Fruit fly (Drosophila melanogaster) Kc167 (cell line): ENCODE results near the gene CG43737.

Experiments used
- Myc ChIP-seq: fragments of >200 bp; optimal IDR thresholded peaks from 2 replicates; lab custom pipeline; 2017; ENCODE audit warnings: missing external identifiers
- Sin3A ChIP-seq: fragments of >200 bp; optimal IDR thresholded peaks from 2 replicates; lab custom pipeline; 2018; ENCODE audit warnings: missing external identifiers
- h ChIP-seq: fragments of >200 bp; optimal IDR thresholded peaks from 3 replicates; lab custom pipeline; 2018; ENCODE audit warnings: missing external identifiers
- insv ChIP-seq: fragments of >200 bp; optimal IDR thresholded peaks from 3 replicates; lab custom pipeline; 2018; ENCODE audit warnings: missing external identifiers
- psq ChIP-seq: fragments of >200 bp; optimal IDR thresholded peaks from 2 replicates; lab custom pipeline; 2017; ENCODE audit warnings: missing external identifiers
- ttk ChIP-seq: sonication (Bioruptor generic); optimal IDR thresholded peaks from 2 replicates; lab custom pipeline; 2017; ENCODE audit warnings: missing external identifiers

CG43737 gene

dm6 chrX:15162068-15162467, 13.2 kb upstream of the CG43737 start:
- TF ChIP-seq h (lab: Kevin White, UChicago) = no peak
- no peak for TF ChIP-seq psq (lab: Kevin White, UChicago)
- TF ChIP-seq Myc (lab: Kevin White, UChicago) = no peak
- no peak for TF ChIP-seq insv (lab: Kevin White, UChicago)
- TF ChIP-seq ttk = no peak
- TF ChIP-seq Sin3A (lab: Kevin White, UChicago) = no peak

dm6 chrX:15162941-15163340, 12.3 kb upstream of the CG43737 start, which contains the start of gene CG9095:
Gene CG9095 (minus strand): TSS chrX:15163225.
- TF ChIP-seq insv (lab: Kevin White, UChicago) (no peak), Myc (lab: Kevin White, UChicago) (no peak), Sin3A (lab: Kevin White, UChicago) (no peak), ttk (no peak), psq (lab: Kevin White, UChicago) (no peak), h (lab: Kevin White, UChicago) (no peak)

dm6 chrX:15163395-15163794, 11.8 kb upstream of the CG43737 start:
- TF ChIP-seq h (lab: Kevin White, UChicago) = no peak
- no peak for TF ChIP-seq Sin3A (lab: Kevin White, UChicago)
- TF ChIP-seq Myc (lab: Kevin White, UChicago) = no peak
- no peak for TF ChIP-seq ttk
- no peak for TF ChIP-seq psq (lab: Kevin White, UChicago)
- no peak for TF ChIP-seq insv (lab: Kevin White, UChicago)

dm6 chrX:15164879-15165278, 10.4 kb upstream of the CG43737 start:
- TF ChIP-seq Sin3A (lab: Kevin White, UChicago) (no peak), ttk (no peak), psq (lab: Kevin White, UChicago) (no peak), insv (lab: Kevin White, UChicago) (no peak), h (lab: Kevin White, UChicago) (no peak), Myc (lab: Kevin White, UChicago) (no peak)

dm6 chrX:15199845-15200432, 24.7 kb downstream of the CG43737 start:
- no peak for TF ChIP-seq insv (lab: Kevin White, UChicago)
- TF ChIP-seq h (lab: Kevin White, UChicago) = no peak
- no peak for TF ChIP-seq psq (lab: Kevin White, UChicago)
- TF ChIP-seq Myc (lab: Kevin White, UChicago) = no peak
- no peak for TF ChIP-seq Sin3A (lab: Kevin White, UChicago)
- TF ChIP-seq ttk = no peak

- no peak for TF ChIP-seq ttk
- TF ChIP-seq h (lab: Kevin White, UChicago) = no peak
- TF ChIP-seq insv (lab: Kevin White, UChicago) = no peak
- TF ChIP-seq Myc (lab: Kevin White, UChicago) = no peak
- no peak for TF ChIP-seq psq (lab: Kevin White, UChicago)
- TF ChIP-seq Sin3A (lab: Kevin White, UChicago) = no peak
Observed at dm6 chrX:15203634-15204033, 28.4 kb downstream of the CG43737 start.

- no peak for TF ChIP-seq Sin3A (lab: Kevin White, UChicago)
- TF ChIP-seq psq (lab: Kevin White, UChicago) = no peak
- TF ChIP-seq ttk = no peak
- no peak for TF ChIP-seq h (lab: Kevin White, UChicago)
- no peak for TF ChIP-seq Myc (lab: Kevin White, UChicago)
- TF ChIP-seq insv (lab: Kevin White, UChicago) = no peak
Observed at dm6 chrX:15206536-15206935, 31.3 kb downstream of the CG43737 start, which contains the start of gene CG32588. Gene CG32588 (minus strand): TSS chrX:15206636.

- TF ChIP-seq h (lab: Kevin White, UChicago) (no peak), psq (lab: Kevin White, UChicago) (no peak), Myc (lab: Kevin White, UChicago) (no peak), ttk (no peak), Sin3A (lab: Kevin White, UChicago) (no peak), insv (lab: Kevin White, UChicago) (no peak)
Observed at dm6 chrX:15210086-15210485, 34.8 kb downstream of the CG43737 start, which contains the start of gene CG5662. Gene CG5662 (plus strand): TSS chrX:15210386.

dm6 chrX:15216048-15216447, 40.8 kb downstream of the CG43737 start:
- no peak for TF ChIP-seq Sin3A (lab: Kevin White, UChicago)
- no peak for TF ChIP-seq Myc (lab: Kevin White, UChicago)
- TF ChIP-seq h (lab: Kevin White, UChicago) = no peak
- TF ChIP-seq psq (lab: Kevin White, UChicago) = no peak
- no peak for TF ChIP-seq ttk
- no peak for TF ChIP-seq insv (lab: Kevin White, UChicago)

- no peak for TF ChIP-seq insv (lab: Kevin White, UChicago)
Observed at dm6 chrX:15221076-15221475, 45.8 kb downstream of the CG43737 start, which contains the start of gene CG43075. Gene CG43075 (minus strand): TSS chrX:15221176.

- no peak for TF ChIP-seq h (lab: Kevin White, UChicago)
- TF ChIP-seq psq (lab: Kevin White, UChicago) = no peak
- TF ChIP-seq Sin3A (lab: Kevin White, UChicago) = no peak
- TF ChIP-seq Myc (lab: Kevin White, UChicago) = no peak
- TF ChIP-seq ttk = no peak
- TF ChIP-seq insv (lab: Kevin White, UChicago) = no peak
Observed at dm6 chrX:15223482-15223881, 48.2 kb downstream of the CG43737 start, which contains the start of gene CG43076. Gene CG43076 (minus strand): TSS chrX:15223582.

dm6 chrX:15229775-15230174, 54.5 kb downstream of the CG43737 start, which contains the start of gene CG9101:
Gene CG9101 (minus strand): TSS chrX:15229875.
- TF ChIP-seq Myc (lab: Kevin White, UChicago) (no peak), Sin3A (lab: Kevin White, UChicago) (no peak), insv (lab: Kevin White, UChicago) (no peak), h (lab: Kevin White, UChicago) (no peak), ttk (no peak), psq (lab: Kevin White, UChicago) (no peak)
